Fruit fly (Drosophila melanogaster) whole organism, embryonic: ENCODE measurements around the gene CG15343.
A peak's percentile ranks its signal among the peaks of the same experiment; 100 is the strongest.

Experiments
- CG10147 ChIP-seq: fragments of 200-800 bp; sonication (Bioruptor generic); optimal IDR thresholded peaks from 2 replicates; lab custom pipeline; 2019; ENCODE audit warnings: missing biosample characterization, mild to moderate bottlenecking, missing genetic modification characterization, moderate library complexity
- CG10654 ChIP-seq: fragments of 200-800 bp; sonication (Bioruptor generic); optimal IDR thresholded peaks from 2 replicates; lab custom pipeline; 2016; ENCODE audit warnings: missing biosample characterization, missing genetic modification characterization
- CG11696 ChIP-seq: fragments of 200-800 bp; sonication (Bioruptor generic); IDR thresholded peaks from 2 replicates; pipeline ENCODE4 v1.3.6; 2022; ENCODE audit warnings: missing biosample characterization, missing genetic modification characterization
- CG12391 ChIP-seq: fragments of 200-800 bp; sonication (Bioruptor generic); optimal IDR thresholded peaks from 3 replicates; lab custom pipeline; 2018; ENCODE audit warnings: missing biosample characterization, mild to moderate bottlenecking, missing genetic modification characterization, moderate library complexity
- CG14441 ChIP-seq: fragments of 200-800 bp; sonication (Bioruptor generic); IDR thresholded peaks from 2 replicates; pipeline ENCODE4 v1.3.6; 2022; ENCODE audit warnings: missing biosample characterization, missing genetic modification characterization
- CG17328 ChIP-seq: fragments of 200-800 bp; sonication (Bioruptor generic); IDR thresholded peaks from 2 replicates; pipeline ENCODE4 v1.3.6; 2022; ENCODE audit warnings: missing biosample characterization, missing genetic modification characterization
- CG17612 ChIP-seq: fragments of 200-800 bp; sonication (Bioruptor generic); IDR thresholded peaks from 2 replicates; pipeline ENCODE4 v1.3.6; 2022; ENCODE audit warnings: missing biosample characterization, missing genetic modification characterization
- CG17829 ChIP-seq: fragments of 200-800 bp; optimal IDR thresholded peaks from 2 replicates; lab custom pipeline; 2019; ENCODE audit warnings: missing biosample characterization, mild to moderate bottlenecking, missing genetic modification characterization, moderate library complexity
- CG2202 ChIP-seq: fragments of 200-800 bp; sonication (Bioruptor generic); optimal IDR thresholded peaks from 2 replicates; lab custom pipeline; 2018; ENCODE audit warnings: missing biosample characterization, mild to moderate bottlenecking, missing genetic modification characterization
- CG31365 ChIP-seq: fragments of 200-800 bp; sonication (Bioruptor generic); optimal IDR thresholded peaks from 2 replicates; lab custom pipeline; 2018; ENCODE audit warnings: missing biosample characterization, mild to moderate bottlenecking, missing genetic modification characterization
- CG6254 ChIP-seq: fragments of 200-800 bp; sonication (Bioruptor generic); optimal IDR thresholded peaks from 3 replicates; lab custom pipeline; 2017; ENCODE audit warnings: mild to moderate bottlenecking, missing biosample characterization, missing genetic modification reagents, missing genetic modification characterization
- CG6689 ChIP-seq: fragments of 200-800 bp; sonication (Bioruptor generic); IDR thresholded peaks from 2 replicates; pipeline ENCODE4 v1.3.6; 2022; ENCODE audit warnings: missing biosample characterization, missing genetic modification characterization
- CG7786 ChIP-seq: fragments of 200-800 bp; sonication (Bioruptor generic); optimal IDR thresholded peaks from 2 replicates; lab custom pipeline; 2016; ENCODE audit warnings: missing biosample characterization, missing genetic modification characterization
- CG8388 ChIP-seq: fragments of 200-800 bp; sonication (Bioruptor generic); optimal IDR thresholded peaks from 2 replicates; lab custom pipeline; 2019; ENCODE audit warnings: missing biosample characterization, mild to moderate bottlenecking, missing genetic modification characterization, moderate library complexity
- CG8924 ChIP-seq: fragments of 200-800 bp; optimal IDR thresholded peaks from 3 replicates; lab custom pipeline; 2019; ENCODE audit warnings: missing biosample characterization, mild to moderate bottlenecking, missing genetic modification characterization, moderate library complexity
- Deaf1 ChIP-seq: fragments of 200-800 bp; optimal IDR thresholded peaks from 3 replicates; lab custom pipeline; 2019; ENCODE audit warnings: missing biosample characterization, mild to moderate bottlenecking, missing genetic modification characterization, moderate library complexity
- Drgx ChIP-seq: fragments of 200-800 bp; sonication (Bioruptor generic); IDR thresholded peaks from 2 replicates; pipeline ENCODE4 v1.3.6; 2022; ENCODE audit warnings: missing biosample characterization, missing genetic modification characterization
- Elba2 ChIP-seq: fragments of 200-800 bp; sonication (Bioruptor generic); optimal IDR thresholded peaks from 3 replicates; lab custom pipeline; 2016; ENCODE audit warnings: missing biosample characterization, missing genetic modification characterization
- Fer1 ChIP-seq: fragments of 200-800 bp; sonication (Bioruptor generic); optimal IDR thresholded peaks from 2 replicates; lab custom pipeline; 2017; ENCODE audit warnings: missing biosample characterization, mild to moderate bottlenecking, missing genetic modification characterization
- HHEX ChIP-seq: fragments of 200-800 bp; sonication (Bioruptor generic); optimal IDR thresholded peaks from 3 replicates; lab custom pipeline; 2017; ENCODE audit warnings: missing biosample characterization, mild to moderate bottlenecking, missing genetic modification characterization, missing genetic modification reagents
- HLHmδ ChIP-seq: fragments of 200-800 bp; sonication (Bioruptor generic); optimal IDR thresholded peaks from 2 replicates; lab custom pipeline; 2018; ENCODE audit warnings: missing biosample characterization, mild to moderate bottlenecking, missing genetic modification characterization, moderate library complexity
- Meics ChIP-seq: fragments of 200-800 bp; sonication (Bioruptor generic); optimal IDR thresholded peaks from 2 replicates; lab custom pipeline; 2017; ENCODE audit warnings: missing biosample characterization, mild to moderate bottlenecking, missing genetic modification characterization
- Myb ChIP-seq: fragments of 200-800 bp; sonication (Bioruptor generic); optimal IDR thresholded peaks from 2 replicates; lab custom pipeline; 2016; ENCODE audit warnings: missing biosample characterization, missing genetic modification characterization
- Opbp ChIP-seq: fragments of 200-800 bp; sonication (Bioruptor generic); IDR thresholded peaks from 3 replicates; pipeline ENCODE4 v1.3.6; 2022; ENCODE audit warnings: missing biosample characterization, missing genetic modification characterization; ENCODE audit not compliant: partially characterized antibody
- Ptx1 ChIP-seq: fragments of 200-800 bp; sonication (Bioruptor generic); IDR thresholded peaks from 2 replicates; pipeline ENCODE4 v1.3.6; 2022; ENCODE audit warnings: missing biosample characterization, missing genetic modification characterization
- Sox100B ChIP-seq: fragments of 200-800 bp; sonication (Bioruptor generic); optimal IDR thresholded peaks from 3 replicates; lab custom pipeline; 2018; ENCODE audit warnings: missing biosample characterization, mild to moderate bottlenecking, missing genetic modification characterization
- Sox102F ChIP-seq: fragments of 200-800 bp; sonication (Bioruptor generic); optimal IDR thresholded peaks from 2 replicates; lab custom pipeline; 2018; ENCODE audit warnings: missing biosample characterization, mild to moderate bottlenecking, missing genetic modification characterization, moderate library complexity
- Usf ChIP-seq: fragments of 200-800 bp; sonication (Bioruptor generic); optimal IDR thresholded peaks from 2 replicates; lab custom pipeline; 2017; ENCODE audit warnings: missing genotype, missing biosample characterization, missing genetic modification characterization
- croc ChIP-seq: fragments of 200-800 bp; sonication (Bioruptor generic); conservative IDR thresholded peaks from 3 replicates; pipeline ENCODE4 v1.3.6; 2022; ENCODE audit warnings: missing biosample characterization, missing genetic modification characterization
- dmrt99B ChIP-seq: fragments of 200-800 bp; sonication (Bioruptor generic); optimal IDR thresholded peaks from 2 replicates; lab custom pipeline; 2018; ENCODE audit warnings: missing biosample characterization, mild to moderate bottlenecking, missing genetic modification characterization, moderate library complexity
- fd3F ChIP-seq: fragments of 200-800 bp; sonication (Bioruptor generic); optimal IDR thresholded peaks from 2 replicates; lab custom pipeline; 2018; ENCODE audit warnings: missing biosample characterization, mild to moderate bottlenecking, missing genetic modification characterization, moderate library complexity
- fru ChIP-seq: fragments of >200 bp; optimal IDR thresholded peaks from 2 replicates; lab custom pipeline; 2017
- grau ChIP-seq: fragments of 200-800 bp; optimal IDR thresholded peaks from 3 replicates; lab custom pipeline; 2019; ENCODE audit warnings: missing biosample characterization, mild to moderate bottlenecking, missing genetic modification characterization, moderate library complexity
- gsb-n ChIP-seq: fragments of 200-800 bp; sonication (Bioruptor generic); optimal IDR thresholded peaks from 3 replicates; lab custom pipeline; 2018; ENCODE audit warnings: missing biosample characterization, mild to moderate bottlenecking, missing genetic modification characterization
- ind ChIP-seq: fragments of 200-800 bp; sonication (Bioruptor generic); optimal IDR thresholded peaks from 3 replicates; lab custom pipeline; 2016; ENCODE audit warnings: missing biosample characterization, missing genetic modification characterization
- inv ChIP-seq: fragments of 200-800 bp; sonication (Bioruptor generic); IDR thresholded peaks from 2 replicates; pipeline ENCODE4 v1.3.6; 2022; ENCODE audit warnings: missing biosample characterization, missing genetic modification characterization; ENCODE audit not compliant: partially characterized antibody
- lmd ChIP-seq: fragments of 200-800 bp; sonication (Bioruptor generic); IDR thresholded peaks from 2 replicates; pipeline ENCODE4 v1.3.6; 2022; ENCODE audit warnings: missing biosample characterization, missing genetic modification characterization
- prd ChIP-seq, 3 experiments: fragments of >200 bp in 2 of 3; fragments of 200-800 bp in 1 of 3; sonication (Bioruptor generic) in 1 of 3; optimal IDR thresholded peaks in 2 of 3; IDR thresholded peaks in 1 of 3; 2 replicates in 2 of 3; 3 replicates in 1 of 3; pipeline versions ENCODE4 v1.3.6 to Lab custom; 2017 to 2022; ENCODE audit warnings: missing biosample characterization in 1 of 3, missing genetic modification characterization in 1 of 3
- sd ChIP-seq: fragments of 200-800 bp; sonication (Bioruptor generic); optimal IDR thresholded peaks from 3 replicates; lab custom pipeline; 2018; ENCODE audit warnings: missing biosample characterization, mild to moderate bottlenecking, missing genetic modification characterization, moderate library complexity
- slbo ChIP-seq: fragments of 200-800 bp; sonication (Bioruptor generic); IDR thresholded peaks from 2 replicates; pipeline ENCODE4 v1.3.6; 2022; ENCODE audit warnings: missing biosample characterization, missing genetic modification characterization
- stc ChIP-seq: fragments of 200-800 bp; sonication (Bioruptor generic); IDR thresholded peaks from 2 replicates; pipeline ENCODE4 v1.3.6; 2022; ENCODE audit warnings: missing biosample characterization, missing genetic modification characterization
- stwl ChIP-seq: fragments of 200-800 bp; sonication (Bioruptor generic); optimal IDR thresholded peaks from 3 replicates; lab custom pipeline; 2018; ENCODE audit warnings: missing biosample characterization, mild to moderate bottlenecking, missing genetic modification characterization, moderate library complexity
- tio ChIP-seq: fragments of 200-800 bp; sonication (Bioruptor generic); optimal IDR thresholded peaks from 2 replicates; lab custom pipeline; 2017; ENCODE audit warnings: missing biosample characterization, missing genetic modification characterization, inconsistent platforms
- tx ChIP-seq: fragments of 200-800 bp; sonication (Bioruptor generic); optimal IDR thresholded peaks from 2 replicates; lab custom pipeline; 2016; ENCODE audit warnings: missing biosample characterization, missing genetic modification characterization
- unc-4 ChIP-seq: fragments of 200-800 bp; sonication (Bioruptor generic); IDR thresholded peaks from 2 replicates; pipeline ENCODE4 v1.3.6; 2022; ENCODE audit warnings: missing biosample characterization, missing genetic modification characterization; ENCODE audit not compliant: partially characterized antibody
- unpg ChIP-seq: fragments of 200-800 bp; sonication (Bioruptor generic); optimal IDR thresholded peaks from 3 replicates; lab custom pipeline; 2018; ENCODE audit warnings: missing biosample characterization, mild to moderate bottlenecking, missing genetic modification characterization, moderate library complexity
- vfl ChIP-seq: fragments of 200-800 bp; sonication (Bioruptor generic); optimal IDR thresholded peaks from 2 replicates; lab custom pipeline; 2016; ENCODE audit warnings: missing biosample characterization, missing genetic modification characterization
- vvl ChIP-seq: fragments of 200-800 bp; sonication (Bioruptor generic); IDR thresholded peaks from 2 replicates; pipeline ENCODE4 v1.3.6; 2022; ENCODE audit warnings: missing biosample characterization, missing genetic modification characterization
- zfh2 ChIP-seq: fragments of 200-800 bp; sonication (Bioruptor generic); optimal IDR thresholded peaks from 2 replicates; lab custom pipeline; 2016; ENCODE audit warnings: missing biosample characterization, missing genetic modification characterization

CG15343 gene

DNA sequence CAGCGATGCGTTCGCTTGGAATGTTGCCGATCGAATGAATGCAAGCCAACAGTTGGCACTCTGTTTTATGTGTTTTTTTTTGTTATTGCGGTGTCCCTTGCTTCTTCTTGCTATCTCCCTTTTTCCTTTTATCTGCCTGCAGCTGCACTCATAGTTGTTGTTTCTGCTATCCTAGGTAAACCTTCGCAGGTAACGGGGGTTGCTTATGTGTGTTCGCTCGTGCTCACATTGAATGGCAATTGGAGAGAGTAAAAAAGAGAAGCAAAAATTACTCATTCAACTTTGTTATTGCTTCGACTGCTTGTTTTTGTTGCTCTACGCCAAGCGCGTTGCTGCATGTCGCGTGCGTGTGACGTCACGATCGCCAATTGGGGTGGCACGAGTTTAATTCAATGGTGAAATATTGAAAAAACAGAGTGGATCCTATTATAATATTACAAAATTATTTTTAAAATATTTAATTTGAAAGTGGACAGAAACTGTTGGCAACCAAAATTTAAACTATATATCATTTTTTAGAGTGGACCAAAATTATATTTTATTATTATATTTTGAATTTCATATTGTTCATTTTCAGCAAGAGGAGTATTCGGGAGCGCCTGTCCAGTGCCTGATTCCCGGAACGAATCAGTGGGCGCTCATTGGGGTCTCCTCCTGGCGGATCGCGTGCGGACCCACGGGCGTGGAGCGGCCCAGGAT, 2.1 kb downstream of the CG15343 start, which contains the start of gene Corp (continued):
- peak; percentile 26 for TF ChIP-seq Meics (GFP tag; lab: Kevin White, UChicago)
- no peak for TF ChIP-seq zfh2 (GFP tag; lab: Kevin White, UChicago)
- 0 out of 2 replicates have a peak, but pooled peaks have one; percentile 15 for TF ChIP-seq slbo
- no peak for TF ChIP-seq inv (GFP tag; lab: Robert Waterston, UW)
- peak; percentile 19 for TF ChIP-seq gsb-n (tag; lab: Kevin White, UChicago)
- TF ChIP-seq tio = no peak
- peak; percentile 73 for TF ChIP-seq CG31365 (tag; lab: Kevin White, UChicago)
- TF ChIP-seq Opbp = no peak
- peak; percentile 62 for TF ChIP-seq unpg (GFP tag; lab: Kevin White, UChicago)
- TF ChIP-seq CG7786 (GFP tag; lab: Kevin White, UChicago) = no peak
- peak; percentile 44; the same call in 1 of the 2 replicates for TF ChIP-seq Ptx1 (GFP tag; lab: Robert Waterston, UW)
- peak; percentile 65 for TF ChIP-seq Sox102F
- TF ChIP-seq dmrt99B = peak; percentile 60
- peak; percentile 43 for TF ChIP-seq lmd (GFP tag; lab: Robert Waterston, UW)
- no peak for TF ChIP-seq Myb (GFP tag; lab: Kevin White, UChicago)
- no peak for TF ChIP-seq Usf (GFP tag; lab: Kevin White, UChicago)
- TF ChIP-seq Deaf1 (tag; lab: Kevin White, UChicago) = peak; percentile 16
- peak; percentile 10 for TF ChIP-seq CG6254 (GFP tag; lab: Kevin White, UChicago)
- TF ChIP-seq CG10147 (GFP tag; lab: Kevin White, UChicago) = no peak
- TF ChIP-seq croc (GFP tag; lab: Robert Waterston, UW) = no peak
- TF ChIP-seq Drgx (GFP tag; lab: Robert Waterston, UW) = peak; percentile 68
- TF ChIP-seq CG2202 = peak; percentile 17
- TF ChIP-seq CG8388 (GFP tag; lab: Kevin White, UChicago) = peak; percentile 37
- 0 out of 2 replicates have a peak, but pooled peaks have one; percentile 21 for TF ChIP-seq CG14441 (GFP tag; lab: Robert Waterston, UW)
- TF ChIP-seq fru = no peak
- peak; percentile 22 for TF ChIP-seq HLHmδ (GFP tag; lab: Kevin White, UChicago)
- peak; percentile 7 for TF ChIP-seq fd3F (GFP tag; lab: Kevin White, UChicago)
- TF ChIP-seq CG8924 (tag; lab: Kevin White, UChicago) = peak; percentile 55
- peak; percentile 56 for TF ChIP-seq CG12391 (tag; lab: Kevin White, UChicago)
- no peak for TF ChIP-seq CG11696 (GFP tag; lab: Robert Waterston, UW)
- TF ChIP-seq vfl (GFP tag; lab: Kevin White, UChicago) = no peak
- no peak for TF ChIP-seq unc-4 (GFP tag; lab: Robert Waterston, UW)
- TF ChIP-seq stc = peak; percentile 54
- 0 out of 2 replicates have a peak, but pooled peaks have one; percentile 54 for TF ChIP-seq vvl (GFP tag; lab: Robert Waterston, UW)
- TF ChIP-seq grau (tag; lab: Kevin White, UChicago) = peak; percentile 39
- TF ChIP-seq CG17328 (GFP tag; lab: Robert Waterston, UW) = peak; percentile 48
- TF ChIP-seq ind (GFP tag; lab: Kevin White, UChicago) = no peak
- peak; percentile 17 for TF ChIP-seq HHEX (GFP tag; lab: Kevin White, UChicago)
- no peak for TF ChIP-seq CG10654 (GFP tag; lab: Kevin White, UChicago)
- TF ChIP-seq sd = no peak
- TF ChIP-seq Fer1 = peak; percentile 23
- TF ChIP-seq Elba2 (GFP tag; lab: Kevin White, UChicago) = peak; percentile 92
- peak; percentile 53 for TF ChIP-seq CG17829 (tag; lab: Kevin White, UChicago)
- TF ChIP-seq tx (GFP tag; lab: Kevin White, UChicago) = no peak
- peak; percentile 10 for TF ChIP-seq stwl (tag; lab: Kevin White, UChicago)
- no peak for TF ChIP-seq CG17612
- TF ChIP-seq CG6689 (GFP tag; lab: Robert Waterston, UW) = peak; percentile 82
- TF ChIP-seq prd (optimal IDR thresholded peaks at IDR 0.05; lab: Kevin White, UChicago) = no peak
- TF ChIP-seq prd (GFP tag; IDR thresholded peaks at IDR 0.05; lab: Robert Waterston, UW) = peak; percentile 27; the same call in 1 of the 3 replicates
- TF ChIP-seq Sox100B = peak; percentile 63
